Fruit fly (Drosophila melanogaster): ENCODE measurements around the gene CG15599.
A peak's percentile ranks its signal among the peaks of the same experiment; 100 is the strongest.

Gene CG15599

DNA sequence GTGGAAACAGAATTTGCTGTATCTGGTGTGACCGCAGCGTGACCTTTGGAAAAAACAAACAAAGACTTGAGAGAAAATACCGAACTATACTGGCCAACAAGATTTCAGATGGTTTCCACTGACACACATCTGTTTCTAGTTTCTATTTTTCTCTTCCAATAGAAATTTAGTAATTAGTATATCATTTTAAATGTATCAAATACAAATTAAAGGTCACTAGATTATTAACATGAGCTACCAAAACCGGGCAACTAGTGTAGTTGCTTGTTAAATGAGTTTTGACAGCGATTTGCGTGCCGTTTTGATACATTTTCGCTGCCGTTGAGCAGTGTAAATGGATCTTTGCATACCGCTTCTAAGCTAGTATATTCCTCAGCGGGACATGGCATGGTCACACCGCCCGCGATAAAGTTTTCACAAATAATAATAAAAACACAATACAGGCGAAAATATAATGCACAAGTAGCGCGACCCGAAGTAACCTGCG is 15.1 kb upstream of the CG15599 start, which contains the start of the genes Pis and Hap40 (continued):
- TF ChIP-seq CG7368 (GFP tag; optimal IDR thresholded peaks at IDR 0.05): no peak
- peak; percentile 64 for TF ChIP-seq cyc (GFP tag; optimal IDR thresholded peaks at IDR 0.05)
- peak; percentile 78 for TF ChIP-seq lz (GFP tag; optimal IDR thresholded peaks at IDR 0.05)
- TF ChIP-seq esn (GFP tag; optimal IDR thresholded peaks at IDR 0.05): peak; percentile 67
- TF ChIP-seq CG1621 (tag; optimal IDR thresholded peaks at IDR 0.05): no peak
- peak; percentile 70 for TF ChIP-seq Smox (GFP tag; optimal IDR thresholded peaks at IDR 0.05)
- peak; percentile 79 for TF ChIP-seq CG32006 (GFP tag; optimal IDR thresholded peaks at IDR 0.05)
- TF ChIP-seq spab (GFP tag; optimal IDR thresholded peaks at IDR 0.05): no peak
- TF ChIP-seq CG3032 (tag; optimal IDR thresholded peaks at IDR 0.05): peak; percentile 76
- TF ChIP-seq dsx (GFP tag; optimal IDR thresholded peaks at IDR 0.05; ENCODE audit: poor library complexity, severe bottlenecking): peak; percentile 56
- TF ChIP-seq CG11902 (GFP tag; optimal IDR thresholded peaks at IDR 0.05): peak; percentile 63
- TF ChIP-seq Ets96B (tag; optimal IDR thresholded peaks at IDR 0.05): peak; percentile 55
- TF ChIP-seq Ets21C (GFP tag; optimal IDR thresholded peaks at IDR 0.05): peak; percentile 59
- peak; percentile 67 for TF ChIP-seq Hr4 (GFP tag; optimal IDR thresholded peaks at IDR 0.05)
- peak; percentile 69 for TF ChIP-seq pdm3 (GFP tag; optimal IDR thresholded peaks at IDR 0.05)

- TF ChIP-seq pdm3 (GFP tag; optimal IDR thresholded peaks at IDR 0.05): no peak
- no peak for TF ChIP-seq achi (GFP tag; optimal IDR thresholded peaks at IDR 0.05)
- TF ChIP-seq svp (GFP tag): peak; percentile 67
These were observed 12.4 kb upstream of the CG15599 start, which contains the start of gene CG9240 for dm6 chrX:15701047-15701446. Gene CG9240, minus strand, starts transcription at chrX:15701259.

DNA sequence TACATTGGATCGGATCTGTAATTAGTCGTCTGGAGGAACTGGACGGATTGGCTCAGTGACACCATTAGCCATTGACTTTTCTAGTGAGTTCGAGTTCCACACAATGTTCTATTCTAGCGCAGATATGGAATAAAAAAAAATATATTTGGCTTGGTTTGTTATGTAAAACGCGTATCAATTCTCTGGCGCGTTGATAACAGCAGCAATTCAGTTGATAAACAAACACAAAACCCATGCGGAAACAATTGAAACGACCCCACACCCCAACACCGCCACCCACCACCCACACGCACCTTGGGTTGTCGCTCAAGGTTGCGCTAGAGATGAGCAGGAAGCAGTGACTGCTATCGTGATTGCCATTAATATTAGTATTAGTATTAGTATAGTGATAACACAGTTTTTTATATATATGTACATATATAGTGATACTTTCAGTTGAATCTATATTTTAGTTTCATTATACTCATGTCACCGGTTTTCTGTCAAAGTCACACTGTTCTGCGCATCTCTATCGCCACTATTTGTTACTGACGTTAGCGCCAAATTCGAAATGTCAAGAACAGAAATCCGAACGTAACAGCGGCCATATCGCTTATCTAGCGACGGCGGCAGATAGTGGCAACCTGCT is 9.0 kb upstream of the CG15599 start:
- TF ChIP-seq Sox15 (GFP tag; optimal IDR thresholded peaks at IDR 0.05): peak; percentile 73
- no peak for TF ChIP-seq Hr38 (GFP tag; optimal IDR thresholded peaks at IDR 0.05)
- peak; percentile 74 for TF ChIP-seq lz (GFP tag; optimal IDR thresholded peaks at IDR 0.05)
- TF ChIP-seq Sox102F (GFP tag; optimal IDR thresholded peaks at IDR 0.05): peak; percentile 69
- peak; percentile 89 for TF ChIP-seq Gug (GFP tag; IDR thresholded peaks at IDR 0.05)
- TF ChIP-seq CG6854 (GFP tag; optimal IDR thresholded peaks at IDR 0.05): peak; percentile 48
- TF ChIP-seq CG6276 (GFP tag; optimal IDR thresholded peaks at IDR 0.05): peak; percentile 81
- peak; percentile 74 for TF ChIP-seq CG8119 (GFP tag; IDR thresholded peaks at IDR 0.05)
- peak; percentile 88 for TF ChIP-seq CG11294 (GFP tag; IDR thresholded peaks at IDR 0.05)
- peak; percentile 76 for TF ChIP-seq CG7368 (GFP tag; optimal IDR thresholded peaks at IDR 0.05)
- peak; percentile 89 for TF ChIP-seq fkh (GFP tag; optimal IDR thresholded peaks at IDR 0.05)
- peak; percentile 86 for TF ChIP-seq CG3032 (tag; optimal IDR thresholded peaks at IDR 0.05)
- TF ChIP-seq Hr39 (GFP tag; optimal IDR thresholded peaks at IDR 0.05): peak; percentile 72
- peak; percentile 71 for TF ChIP-seq Eip93F (GFP tag; optimal IDR thresholded peaks at IDR 0.05)
- TF ChIP-seq Smox (GFP tag; optimal IDR thresholded peaks at IDR 0.05): peak; percentile 75
- TF ChIP-seq Hr4 (GFP tag; optimal IDR thresholded peaks at IDR 0.05): peak; percentile 67
- peak; percentile 68 for TF ChIP-seq Sox14 (GFP tag; optimal IDR thresholded peaks at IDR 0.05)
- peak; percentile 78 for TF ChIP-seq CG34406 (GFP tag; optimal IDR thresholded peaks at IDR 0.05)
- TF ChIP-seq Eip75B (GFP tag; optimal IDR thresholded peaks at IDR 0.05): peak; percentile 73
- TF ChIP-seq eg (GFP tag; IDR thresholded peaks at IDR 0.05): peak; percentile 93
- TF ChIP-seq CG6792 (GFP tag; optimal IDR thresholded peaks at IDR 0.05): peak; percentile 83
- TF ChIP-seq Ets96B (tag; optimal IDR thresholded peaks at IDR 0.05): peak; percentile 86
- peak; percentile 83 for TF ChIP-seq CG15336 (GFP tag; IDR thresholded peaks at IDR 0.05)
- TF ChIP-seq pdm3 (GFP tag; optimal IDR thresholded peaks at IDR 0.05): peak; percentile 79
- TF ChIP-seq fd85E (GFP tag; optimal IDR thresholded peaks at IDR 0.05): no peak
- peak; percentile 86 for TF ChIP-seq OdsH (GFP tag; optimal IDR thresholded peaks at IDR 0.05)
- peak; percentile 65 for TF ChIP-seq CG8319 (GFP tag; optimal IDR thresholded peaks at IDR 0.05)
- peak; percentile 79 for TF ChIP-seq cyc (GFP tag; optimal IDR thresholded peaks at IDR 0.05)
- TF ChIP-seq CG10669 (GFP tag; optimal IDR thresholded peaks at IDR 0.05): peak; percentile 83
- TF ChIP-seq spab (GFP tag; optimal IDR thresholded peaks at IDR 0.05): peak; percentile 78
- peak; percentile 61 for TF ChIP-seq CG31627 (GFP tag; optimal IDR thresholded peaks at IDR 0.05)
- peak; percentile 79 for TF ChIP-seq CG4318 (GFP tag; optimal IDR thresholded peaks at IDR 0.05)
- TF ChIP-seq topi (GFP tag; optimal IDR thresholded peaks at IDR 0.05): peak; percentile 73
- peak; percentile 59 for TF ChIP-seq Ets21C (GFP tag; optimal IDR thresholded peaks at IDR 0.05)
- peak; percentile 78 for TF ChIP-seq CG6808 (GFP tag; optimal IDR thresholded peaks at IDR 0.05)
- peak; percentile 53 to 57 for TF ChIP-seq salr (GFP tag; optimal IDR thresholded peaks at IDR 0.05)
- peak; percentile 88 for TF ChIP-seq CG3919 (GFP tag; optimal IDR thresholded peaks at IDR 0.05)
- peak; percentile 93 for TF ChIP-seq Eip78C (GFP tag)
- TF ChIP-seq CG1621 (tag; optimal IDR thresholded peaks at IDR 0.05): peak; percentile 76

Measured in whole organism, prepupa.